Fruit fly (Drosophila melanogaster) Kc167 (cell line): ENCODE data around the gene MED7.

Source experiments
- Myc ChIP-seq: fragments of >200 bp; optimal IDR thresholded peaks from 2 replicates; lab custom pipeline; 2017; ENCODE audit warnings: missing external identifiers
- Sin3A ChIP-seq: fragments of >200 bp; optimal IDR thresholded peaks from 2 replicates; lab custom pipeline; 2018; ENCODE audit warnings: missing external identifiers
- h ChIP-seq: fragments of >200 bp; optimal IDR thresholded peaks from 3 replicates; lab custom pipeline; 2018; ENCODE audit warnings: missing external identifiers
- insv ChIP-seq: fragments of >200 bp; optimal IDR thresholded peaks from 3 replicates; lab custom pipeline; 2018; ENCODE audit warnings: missing external identifiers
- psq ChIP-seq: fragments of >200 bp; optimal IDR thresholded peaks from 2 replicates; lab custom pipeline; 2017; ENCODE audit warnings: missing external identifiers
- ttk ChIP-seq: sonication (Bioruptor generic); optimal IDR thresholded peaks from 2 replicates; lab custom pipeline; 2017; ENCODE audit warnings: missing external identifiers

MED7 gene

dm6 chr3R:10759348-10759847 lies 1.4 kb downstream of the MED7 start, which contains the start of gene CG31272:
TSS of gene CG31272 (minus strand) at chr3R:10759398.
- TF ChIP-seq Myc (lab: Kevin White, UChicago) (no peak), h (lab: Kevin White, UChicago) (no peak), Sin3A (lab: Kevin White, UChicago) (no peak), ttk (no peak), insv (no peak), psq (lab: Kevin White, UChicago) (no peak)

- TF ChIP-seq ttk = no peak
- TF ChIP-seq h (lab: Kevin White, UChicago) = no peak
- TF ChIP-seq Sin3A (lab: Kevin White, UChicago) = no peak
- TF ChIP-seq Myc (lab: Kevin White, UChicago) = no peak
- no peak for TF ChIP-seq insv
- TF ChIP-seq psq (lab: Kevin White, UChicago) = no peak
Measured at dm6 chr3R:10755534-10755933, 5.3 kb downstream of the MED7 start, which contains the start of gene CG14691. TSS of gene CG14691 (minus strand) at chr3R:10755634.

- TF ChIP-seq h (lab: Kevin White, UChicago) (no peak), Myc (lab: Kevin White, UChicago) (no peak), psq (lab: Kevin White, UChicago) (no peak), Sin3A (lab: Kevin White, UChicago) (no peak), insv (no peak), ttk (no peak)
Measured at dm6 chr3R:10751061-10751460, 9.8 kb downstream of the MED7 start, which contains the start of gene TkR86C. TSS of gene TkR86C (minus strand) at chr3R:10751228.

- TF ChIP-seq Sin3A (lab: Kevin White, UChicago) (no peak), Myc (lab: Kevin White, UChicago) (no peak), ttk (no peak), psq (lab: Kevin White, UChicago) (no peak), insv (no peak), h (lab: Kevin White, UChicago) (no peak)
Measured at dm6 chr3R:10747650-10748049, 13.2 kb downstream of the MED7 start.

dm6 chr3R:10735857-10736256 lies 25.0 kb downstream of the MED7 start, which contains the start of gene tomboy20:
TSS of gene tomboy20 (minus strand) at chr3R:10735957.
- TF ChIP-seq insv = no peak
- TF ChIP-seq Myc (lab: Kevin White, UChicago) = no peak
- TF ChIP-seq Sin3A (lab: Kevin White, UChicago) = no peak
- no peak for TF ChIP-seq h (lab: Kevin White, UChicago)

dm6 chr3R:10726714-10727113 lies 34.1 kb downstream of the MED7 start:
- TF ChIP-seq h (lab: Kevin White, UChicago) (no peak), Sin3A (lab: Kevin White, UChicago) (no peak), psq (lab: Kevin White, UChicago) (no peak), Myc (lab: Kevin White, UChicago) (no peak), ttk (no peak), insv (no peak)

- TF ChIP-seq Sin3A (lab: Kevin White, UChicago) = no peak
- no peak for TF ChIP-seq insv
- no peak for TF ChIP-seq h (lab: Kevin White, UChicago)
- TF ChIP-seq ttk = no peak
- TF ChIP-seq Myc (lab: Kevin White, UChicago) = no peak
- TF ChIP-seq psq (lab: Kevin White, UChicago) = no peak
Measured at dm6 chr3R:10714498-10714897, 46.3 kb downstream of the MED7 start, which contains the start of gene CG4073. TSS of gene CG4073 (plus strand) at chr3R:10714798.

dm6 chr3R:10711148-10711547 lies 49.7 kb downstream of the MED7 start, which contains the start of gene CG14689:
TSS of gene CG14689 (minus strand) at chr3R:10711248.
- no peak for TF ChIP-seq Sin3A (lab: Kevin White, UChicago)
